Fruit fly (Drosophila melanogaster) whole organism, embryonic: ENCODE data around the gene Tbc1d22.

Experiments used
- Bdp1 ChIP-seq: fragments of 200-800 bp; sonication (Bioruptor generic); optimal IDR thresholded peaks from 3 replicates; lab custom pipeline; 2016; ENCODE audit warnings: missing biosample characterization, missing genetic modification characterization
- BtbVII ChIP-seq: fragments of 200-800 bp; sonication (Bioruptor generic); optimal IDR thresholded peaks from 3 replicates; lab custom pipeline; 2017; ENCODE audit warnings: missing biosample characterization, mild to moderate bottlenecking, missing genetic modification characterization
- CG12236 ChIP-seq: fragments of 200-800 bp; sonication (Bioruptor generic); optimal IDR thresholded peaks from 2 replicates; lab custom pipeline; 2016; ENCODE audit warnings: missing biosample characterization, missing genetic modification characterization
- CG12769 ChIP-seq: fragments of 200-800 bp; sonication (Bioruptor generic); optimal IDR thresholded peaks from 2 replicates; lab custom pipeline; 2019; ENCODE audit warnings: missing biosample characterization, mild to moderate bottlenecking, missing genetic modification characterization, moderate library complexity
- CG13296 ChIP-seq: fragments of 200-800 bp; sonication (Bioruptor generic); optimal IDR thresholded peaks from 3 replicates; lab custom pipeline; 2018; ENCODE audit warnings: missing biosample characterization, mild to moderate bottlenecking, missing genetic modification characterization
- CG14441 ChIP-seq: fragments of 200-800 bp; sonication (Bioruptor generic); IDR thresholded peaks from 2 replicates; pipeline ENCODE4 v1.3.6; 2022; ENCODE audit warnings: missing biosample characterization, missing genetic modification characterization
- CG1602 ChIP-seq: fragments of 200-800 bp; sonication (Bioruptor generic); optimal IDR thresholded peaks from 3 replicates; lab custom pipeline; 2016; ENCODE audit warnings: missing biosample characterization, missing genetic modification characterization
- CG1603 ChIP-seq: fragments of 200-800 bp; sonication (Bioruptor generic); optimal IDR thresholded peaks from 2 replicates; lab custom pipeline; 2019; ENCODE audit warnings: missing biosample characterization, mild to moderate bottlenecking, missing genetic modification characterization, moderate library complexity
- CG17912 ChIP-seq: fragments of 200-800 bp; sonication (Bioruptor generic); optimal IDR thresholded peaks from 2 replicates; lab custom pipeline; 2018; ENCODE audit warnings: missing biosample characterization, mild to moderate bottlenecking, missing genetic modification characterization
- CG1832 ChIP-seq: fragments of 200-800 bp; sonication (Bioruptor generic); optimal IDR thresholded peaks from 2 replicates; lab custom pipeline; 2017; ENCODE audit warnings: missing biosample characterization, mild to moderate bottlenecking, missing genetic modification characterization, inconsistent platforms
- CG2199 ChIP-seq: fragments of 200-800 bp; sonication (Bioruptor generic); IDR thresholded peaks from 3 replicates; pipeline ENCODE4 v1.3.6; 2022; ENCODE audit warnings: missing biosample characterization, missing genetic modification characterization
- CG3407 ChIP-seq: fragments of 200-800 bp; sonication (Bioruptor generic); optimal IDR thresholded peaks from 2 replicates; lab custom pipeline; 2018; ENCODE audit warnings: missing biosample characterization, mild to moderate bottlenecking, missing genetic modification characterization
- CG34376 ChIP-seq: fragments of 200-800 bp; sonication (Bioruptor generic); optimal IDR thresholded peaks from 2 replicates; lab custom pipeline; 2018; ENCODE audit warnings: missing biosample characterization, mild to moderate bottlenecking, missing genetic modification characterization
- CG34422 ChIP-seq: fragments of 200-800 bp; sonication (Bioruptor generic); IDR thresholded peaks from 3 replicates; pipeline ENCODE4 v1.3.6; 2022; ENCODE audit warnings: missing biosample characterization, missing genetic modification characterization
- CG4328 ChIP-seq: fragments of 200-800 bp; sonication (Bioruptor generic); optimal IDR thresholded peaks from 3 replicates; lab custom pipeline; 2017; ENCODE audit warnings: missing biosample characterization, missing genetic modification reagents, missing genetic modification characterization
- CG4404 ChIP-seq: fragments of 200-800 bp; sonication (Bioruptor generic); IDR thresholded peaks from 2 replicates; pipeline ENCODE4 v1.3.6; 2022; ENCODE audit warnings: missing biosample characterization, missing genetic modification characterization
- CG6254 ChIP-seq: fragments of 200-800 bp; sonication (Bioruptor generic); optimal IDR thresholded peaks from 3 replicates; lab custom pipeline; 2017; ENCODE audit warnings: mild to moderate bottlenecking, missing biosample characterization, missing genetic modification reagents, missing genetic modification characterization
- CG7745 ChIP-seq: fragments of 200-800 bp; sonication (Bioruptor generic); optimal IDR thresholded peaks from 2 replicates; lab custom pipeline; 2018; ENCODE audit warnings: missing biosample characterization, mild to moderate bottlenecking, missing genetic modification characterization, moderate library complexity
- CG8359 ChIP-seq: fragments of 200-800 bp; sonication (Bioruptor generic); optimal IDR thresholded peaks from 2 replicates; lab custom pipeline; 2017; ENCODE audit warnings: missing biosample characterization, mild to moderate bottlenecking, missing genetic modification characterization, borderline replicate concordance
- CG8924 ChIP-seq: fragments of 200-800 bp; optimal IDR thresholded peaks from 3 replicates; lab custom pipeline; 2019; ENCODE audit warnings: missing biosample characterization, mild to moderate bottlenecking, missing genetic modification characterization, moderate library complexity
- Ets65A ChIP-seq: fragments of 200-800 bp; sonication (Bioruptor generic); peaks from one replicate; lab custom pipeline; 2016; ENCODE audit warnings: missing biosample characterization, missing genetic modification characterization
- GATAe ChIP-seq: fragments of 200-800 bp; sonication (Bioruptor generic); conservative IDR thresholded peaks from 2 replicates; pipeline ENCODE4 v1.3.6; 2022; ENCODE audit warnings: missing biosample characterization, missing genetic modification characterization
- H2.0 ChIP-seq: fragments of 200-800 bp; sonication (Bioruptor generic); IDR thresholded peaks from 2 replicates; pipeline ENCODE4 v1.3.6; 2022; ENCODE audit warnings: missing biosample characterization, missing genetic modification characterization
- HmgZ ChIP-seq: fragments of 200-800 bp; sonication (Bioruptor generic); optimal IDR thresholded peaks from 2 replicates; lab custom pipeline; 2018; ENCODE audit warnings: missing biosample characterization, mild to moderate bottlenecking, missing genetic modification characterization
- Hr3 ChIP-seq: fragments of 200-800 bp; sonication (Bioruptor generic); optimal IDR thresholded peaks from 3 replicates; lab custom pipeline; 2016; ENCODE audit warnings: missing biosample characterization, missing genetic modification characterization
- MESR4 ChIP-seq: fragments of 200-800 bp; sonication (Bioruptor generic); optimal IDR thresholded peaks from 2 replicates; lab custom pipeline; 2018; ENCODE audit warnings: missing biosample characterization, mild to moderate bottlenecking, missing genetic modification characterization, moderate library complexity
- Med ChIP-seq: fragments of 200-800 bp; sonication (Bioruptor generic); peaks from one replicate; lab custom pipeline; 2016; ENCODE audit warnings: missing biosample characterization, missing genetic modification characterization, mild to moderate bottlenecking, inconsistent platforms, moderate library complexity
- Nf-YB ChIP-seq: fragments of 200-800 bp; sonication (Bioruptor generic); optimal IDR thresholded peaks from 3 replicates; lab custom pipeline; 2019; ENCODE audit warnings: missing biosample characterization, mild to moderate bottlenecking, missing genetic modification characterization, moderate library complexity
- Nf-YC ChIP-seq: fragments of 200-800 bp; optimal IDR thresholded peaks from 3 replicates; lab custom pipeline; 2019; ENCODE audit warnings: missing biosample characterization, mild to moderate bottlenecking, missing genetic modification characterization, moderate library complexity
- NfI ChIP-seq: fragments of 200-800 bp; sonication (Bioruptor generic); optimal IDR thresholded peaks from 3 replicates; lab custom pipeline; 2018; ENCODE audit warnings: missing biosample characterization, mild to moderate bottlenecking, missing genetic modification characterization, moderate library complexity
- Poxn ChIP-seq: fragments of 200-800 bp; sonication (Bioruptor generic); IDR thresholded peaks from 2 replicates; pipeline ENCODE4 v1.3.6; 2022; ENCODE audit warnings: missing biosample characterization, missing genetic modification characterization
- Sin3A ChIP-seq: fragments of >200 bp; optimal IDR thresholded peaks from 2 replicates; lab custom pipeline; 2018
- bab2 ChIP-seq: fragments of 200-800 bp; sonication (Bioruptor generic); optimal IDR thresholded peaks from 2 replicates; lab custom pipeline; 2016; ENCODE audit warnings: missing biosample characterization, missing genetic modification characterization
- cato ChIP-seq: fragments of 200-800 bp; sonication (Bioruptor generic); optimal IDR thresholded peaks from 2 replicates; lab custom pipeline; 2016; ENCODE audit warnings: missing biosample characterization, missing genetic modification characterization, borderline replicate concordance
- cg ChIP-seq: fragments of 200-800 bp; sonication (Bioruptor generic); optimal IDR thresholded peaks from 3 replicates; lab custom pipeline; 2019; ENCODE audit warnings: missing biosample characterization, mild to moderate bottlenecking, missing genetic modification characterization, moderate library complexity
- dm ChIP-seq: fragments of 200-800 bp; sonication (Bioruptor generic); optimal IDR thresholded peaks from 3 replicates; lab custom pipeline; 2016; ENCODE audit warnings: missing biosample characterization, missing genetic modification characterization
- exex ChIP-seq: fragments of 200-800 bp; sonication (Bioruptor generic); optimal IDR thresholded peaks from 4 replicates; lab custom pipeline; 2018; ENCODE audit warnings: missing biosample characterization, mild to moderate bottlenecking, missing genetic modification characterization, moderate library complexity
- fu2 ChIP-seq: fragments of 200-800 bp; sonication (Bioruptor generic); optimal IDR thresholded peaks from 2 replicates; lab custom pipeline; 2016; ENCODE audit warnings: missing biosample characterization, missing genetic modification characterization
- gcm ChIP-seq: fragments of 200-800 bp; sonication (Bioruptor generic); optimal IDR thresholded peaks from 2 replicates; lab custom pipeline; 2019; ENCODE audit warnings: missing biosample characterization, mild to moderate bottlenecking, missing genetic modification characterization, moderate library complexity
- lab ChIP-seq: fragments of 200-800 bp; sonication (Bioruptor generic); optimal IDR thresholded peaks from 3 replicates; lab custom pipeline; 2017; ENCODE audit warnings: missing biosample characterization, missing genetic modification characterization, mild to moderate bottlenecking, moderate library complexity, missing genetic modification reagents
- mam ChIP-seq: fragments of 200-800 bp; sonication (Bioruptor generic); optimal IDR thresholded peaks from 3 replicates; lab custom pipeline; 2016; ENCODE audit warnings: missing biosample characterization, missing genetic modification characterization
- mirr ChIP-seq: fragments of 200-800 bp; sonication (Bioruptor generic); optimal IDR thresholded peaks from 3 replicates; lab custom pipeline; 2018; ENCODE audit warnings: missing biosample characterization, mild to moderate bottlenecking, missing genetic modification characterization
- nerfin-2 ChIP-seq: fragments of 200-800 bp; sonication (Bioruptor generic); IDR thresholded peaks from 2 replicates; pipeline ENCODE4 v1.3.6; 2022; ENCODE audit warnings: missing biosample characterization, missing genetic modification characterization; ENCODE audit not compliant: partially characterized antibody
- nom ChIP-seq: fragments of 200-800 bp; sonication (Bioruptor generic); optimal IDR thresholded peaks from 2 replicates; lab custom pipeline; 2017; ENCODE audit warnings: missing biosample characterization, missing genetic modification characterization, mild to moderate bottlenecking, moderate library complexity, missing genetic modification reagents
- pho ChIP-seq: fragments of 200-800 bp; sonication (Bioruptor generic); optimal IDR thresholded peaks from 2 replicates; lab custom pipeline; 2016; ENCODE audit warnings: missing biosample characterization, missing genetic modification characterization
- seq ChIP-seq: fragments of 200-800 bp; sonication (Bioruptor generic); IDR thresholded peaks from 2 replicates; pipeline ENCODE4 v1.3.6; 2022; ENCODE audit warnings: missing biosample characterization, missing genetic modification characterization
- tll ChIP-seq, 2 experiments: fragments of 200-800 bp in 1 of 2; fragments of >200 bp in 1 of 2; sonication (Bioruptor generic) in 1 of 2; optimal IDR thresholded peaks; 2 replicates each; lab custom pipeline; 2017 to 2019; ENCODE audit warnings: missing biosample characterization in 2 of 2, missing genetic modification characterization in 2 of 2, mild to moderate bottlenecking in 1 of 2, moderate library complexity in 1 of 2
- vnd ChIP-seq: fragments of 200-800 bp; sonication (Bioruptor generic); IDR thresholded peaks from 3 replicates; pipeline ENCODE4 v1.3.6; 2022; ENCODE audit warnings: missing biosample characterization, missing genetic modification characterization; ENCODE audit not compliant: partially characterized antibody
- wor ChIP-seq: fragments of 200-800 bp; sonication (Bioruptor generic); IDR thresholded peaks from 2 replicates; pipeline ENCODE4 v1.3.6; 2022; ENCODE audit warnings: missing biosample characterization, missing genetic modification characterization

Gene Tbc1d22

dm6 chr3R:21073707-21074106, 28.3 kb upstream of the Tbc1d22 start, which contains the start of gene dmrt93B:
Gene dmrt93B (plus strand): TSS chr3R:21074007.
- no peak for TF ChIP-seq Sin3A
- TF ChIP-seq Nf-YB (GFP tag; lab: Kevin White, UChicago), result peak; percentile 7
- TF ChIP-seq Poxn, result no peak
- TF ChIP-seq CG34422, result no peak
- TF ChIP-seq H2.0 (GFP tag; lab: Robert Waterston, UW), result no peak
- TF ChIP-seq CG1603, result no peak
- TF ChIP-seq, all 482 proteins: peak for 1

dm6 chr3R:21077577-21077976, 24.4 kb upstream of the Tbc1d22 start:
- TF ChIP-seq Nf-YB (GFP tag; lab: Kevin White, UChicago) (peak; percentile 89), GATAe (peak; percentile 57; the same call in 1 of the 2 replicates), seq (no peak), MESR4 (no peak), Nf-YC (tag; lab: Kevin White, UChicago) (peak; percentile 92), pho (GFP tag; lab: Kevin White, UChicago) (no peak), wor (GFP tag; lab: Robert Waterston, UW) (no peak), dm (GFP tag; lab: Kevin White, UChicago) (no peak), CG12236 (GFP tag; lab: Kevin White, UChicago) (no peak), cato (GFP tag; lab: Kevin White, UChicago) (no peak), CG8924 (tag; lab: Kevin White, UChicago) (no peak), nerfin-2 (GFP tag; lab: Robert Waterston, UW) (no peak), mirr (peak; percentile 13), BtbVII (GFP tag; lab: Kevin White, UChicago) (no peak), CG14441 (GFP tag; lab: Robert Waterston, UW) (no peak), cg (GFP tag; lab: Kevin White, UChicago) (peak; percentile 1), Ets65A (GFP tag; lab: Kevin White, UChicago) (peak; percentile 23), fu2 (GFP tag; lab: Kevin White, UChicago) (no peak), NfI (GFP tag; lab: Kevin White, UChicago) (no peak), lab (GFP tag; lab: Kevin White, UChicago) (no peak), CG4328 (GFP tag; lab: Kevin White, UChicago) (no peak)

dm6 chr3R:21078211-21078610, 23.8 kb upstream of the Tbc1d22 start:
- no peak for TF ChIP-seq mam
- TF ChIP-seq bab2 (GFP tag; lab: Kevin White, UChicago), result no peak
- TF ChIP-seq tll (GFP tag; optimal IDR thresholded peaks at IDR 0.05; lab: Kevin White, UChicago), result no peak
- no peak for TF ChIP-seq gcm (GFP tag; lab: Kevin White, UChicago)
- no peak for TF ChIP-seq CG8359
- no peak for TF ChIP-seq CG3407 (GFP tag; lab: Kevin White, UChicago)
- TF ChIP-seq HmgZ, result peak; percentile 53
- TF ChIP-seq CG1602 (GFP tag; lab: Kevin White, UChicago), result no peak
- TF ChIP-seq nom, result no peak
- no peak for TF ChIP-seq CG17912
- TF ChIP-seq CG6254 (GFP tag; lab: Kevin White, UChicago), result no peak
- no peak for TF ChIP-seq CG4404 (GFP tag; lab: Robert Waterston, UW)
- peak; percentile 84 for TF ChIP-seq CG34376
- TF ChIP-seq CG13296, result no peak
- TF ChIP-seq Bdp1 (GFP tag; lab: Kevin White, UChicago), result no peak
- TF ChIP-seq cato (GFP tag; lab: Kevin White, UChicago), result no peak
- TF ChIP-seq exex (tag; lab: Kevin White, UChicago), result peak; percentile 100
- TF ChIP-seq Med (GFP tag; lab: Kevin White, UChicago), result peak; percentile 38
- TF ChIP-seq CG12769 (tag; lab: Kevin White, UChicago), result peak; percentile 94
- no peak for TF ChIP-seq Hr3 (GFP tag; lab: Kevin White, UChicago)
- no peak for TF ChIP-seq CG7745 (tag; lab: Kevin White, UChicago)
- no peak for TF ChIP-seq CG2199 (GFP tag; lab: Robert Waterston, UW)
- TF ChIP-seq vnd, result peak; percentile 55; the same call in 2 of the 3 replicates
- TF ChIP-seq CG1832 (GFP tag; lab: Kevin White, UChicago), result no peak
